Fruit fly (Drosophila melanogaster): ENCODE data around the gene RpL3.

Gene RpL3

dm6 chr3R:11211291-11212061, 10.2 kb upstream of the RpL3 start (continued):
- TF ChIP-seq CG14014 (GFP tag; IDR thresholded peaks at IDR 0.05) (peak; percentile 80), CG7357 (GFP tag; IDR thresholded peaks at IDR 0.05) (peak; percentile 51; the same call in 1 of the 3 replicates), CG7786 (GFP tag; optimal IDR thresholded peaks at IDR 0.05) (peak; percentile 70), org-1 (GFP tag; optimal IDR thresholded peaks at IDR 0.05) (peak; percentile 6), CG4328 (GFP tag; optimal IDR thresholded peaks at IDR 0.05) (no peak), Deaf1 (tag; optimal IDR thresholded peaks at IDR 0.05) (peak; percentile 35), CG15011 (GFP tag; optimal IDR thresholded peaks at IDR 0.05) (no peak), Sox102F (GFP tag; optimal IDR thresholded peaks at IDR 0.05) (peak; percentile 75), fd96Cb (tag; optimal IDR thresholded peaks at IDR 0.05) (peak; percentile 59), knrl (GFP tag; IDR thresholded peaks at IDR 0.05; ENCODE audit: partially characterized antibody) (0 out of 3 replicates have a peak, but pooled peaks have one; percentile 13), pita (GFP tag; optimal IDR thresholded peaks at IDR 0.05) (no peak), lbe (GFP tag; optimal IDR thresholded peaks at IDR 0.05) (peak; percentile 45), usp (GFP tag; optimal IDR thresholded peaks at IDR 0.05) (no peak), ATbp (GFP tag; optimal IDR thresholded peaks at IDR 0.05) (peak; percentile 36), ash1 (GFP tag; optimal IDR thresholded peaks at IDR 0.05) (no peak), CG13296 (GFP tag; optimal IDR thresholded peaks at IDR 0.05) (peak; percentile 65), yki (optimal IDR thresholded peaks at IDR 0.05) (no peak), mld (GFP tag; IDR thresholded peaks at IDR 0.05; ENCODE audit: partially characterized antibody) (no peak), cad (GFP tag; optimal IDR thresholded peaks at IDR 0.05) (no peak), CG8281 (tag; optimal IDR thresholded peaks at IDR 0.05) (peak; percentile 9), zf30C (GFP tag; optimal IDR thresholded peaks at IDR 0.05) (no peak), sisA (GFP tag; IDR thresholded peaks at IDR 0.05) (peak; percentile 81), CG11696 (GFP tag; IDR thresholded peaks at IDR 0.05) (0 out of 2 replicates have a peak, but pooled peaks have one; percentile 17), pho (GFP tag; optimal IDR thresholded peaks at IDR 0.05) (peak; percentile 64), CG10462 (GFP tag; optimal IDR thresholded peaks at IDR 0.05) (no peak), wek (GFP tag; optimal IDR thresholded peaks at IDR 0.05) (no peak), CG5245 (GFP tag; optimal IDR thresholded peaks at IDR 0.05) (peak; percentile 45), ap (GFP tag; IDR thresholded peaks at IDR 0.05) (peak; percentile 39; the same call in 1 of the 2 replicates), pan (optimal IDR thresholded peaks at IDR 0.05) (no peak), pan (GFP tag; optimal IDR thresholded peaks at IDR 0.05 in 1 of 2, IDR thresholded peaks at IDR 0.05 in 1 of 2) (peak in 1 of 2 experiments; percentile 75), CG17829 (tag; optimal IDR thresholded peaks at IDR 0.05) (peak; percentile 70), ssp (GFP tag; IDR thresholded peaks at IDR 0.05) (peak; percentile 57; the same call in 1 of the 2 replicates), ind (GFP tag; optimal IDR thresholded peaks at IDR 0.05) (peak; percentile 83), HLHmδ (GFP tag; optimal IDR thresholded peaks at IDR 0.05) (no peak), MTF-1 (GFP tag; optimal IDR thresholded peaks at IDR 0.05; ENCODE audit: borderline replicate concordance) (no peak), CG16813 (GFP tag; IDR thresholded peaks at IDR 0.05; ENCODE audit: partially characterized antibody) (no peak), CG6791 (GFP tag; IDR thresholded peaks at IDR 0.05; ENCODE audit: partially characterized antibody) (0 out of 3 replicates have a peak, but pooled peaks have one; percentile 41), CG14050 (GFP tag; IDR thresholded peaks at IDR 0.05) (peak; percentile 66), gt (GFP tag; IDR thresholded peaks at IDR 0.05) (peak; percentile 33; the same call in 1 of the 2 replicates), CG8944 (GFP tag; optimal IDR thresholded peaks at IDR 0.05) (peak; percentile 67), NFAT (GFP tag; IDR thresholded peaks at IDR 0.05) (peak; percentile 87), otp (GFP tag; IDR thresholded peaks at IDR 0.05) (no peak; the same call in 2 of the 3 replicates), Ets97D (GFP tag; optimal IDR thresholded peaks at IDR 0.05) (peak; percentile 30), zfh2 (GFP tag; optimal IDR thresholded peaks at IDR 0.05) (peak; percentile 81), gcm2 (GFP tag; optimal IDR thresholded peaks at IDR 0.05) (peak; percentile 18), Ssrp (tag; optimal IDR thresholded peaks at IDR 0.05) (peak; percentile 62), PHDP (tag; optimal IDR thresholded peaks at IDR 0.05) (peak; percentile 61), ewg (GFP tag; optimal IDR thresholded peaks at IDR 0.05) (peak; percentile 95), CG6254 (GFP tag; optimal IDR thresholded peaks at IDR 0.05) (no peak)
